Worm (Caenorhabditis elegans) whole organism, L1 larva: ENCODE data around the gene prx-1.

Experiments
- isw-1 ChIP-seq: fragments of 200-800 bp; sonication (Bioruptor generic); IDR thresholded peaks from 2 replicates; pipeline ENCODE4 v1.3.6; 2022; ENCODE audit warnings: missing genetic modification characterization, missing compliant biosample characterization
- lin-39 ChIP-seq: fragments of 150-350 bp; optimal IDR thresholded peaks from 2 replicates; lab custom pipeline; 2014; ENCODE audit warnings: missing biosample characterization, missing genetic modification reagents, missing genetic modification characterization
- mdl-1 ChIP-seq, 2 experiments: fragments of 150-350 bp; optimal IDR thresholded peaks; 2 replicates each; lab custom pipeline; 2014 to 2017; ENCODE audit warnings: missing biosample characterization in 2 of 2, missing genetic modification characterization in 2 of 2, inconsistent platforms in 1 of 2
- nhr-28 ChIP-seq: fragments of 150-350 bp; optimal IDR thresholded peaks from 2 replicates; lab custom pipeline; 2014; ENCODE audit warnings: missing biosample characterization, missing genetic modification characterization
- snpc-4 ChIP-seq: fragments of 150-350 bp; optimal IDR thresholded peaks from 2 replicates; lab custom pipeline; 2014; ENCODE audit warnings: missing biosample characterization, missing genetic modification characterization
- unc-130 ChIP-seq: fragments of 150-350 bp; optimal IDR thresholded peaks from 2 replicates; lab custom pipeline; 2017; ENCODE audit warnings: missing biosample characterization, missing genetic modification characterization, inconsistent platforms

- TF ChIP-seq lin-39 (tag; lab: Kevin White, UChicago), result no peak
- no peak for TF ChIP-seq snpc-4
- TF ChIP-seq nhr-28 (tag; lab: Kevin White, UChicago), result no peak
- TF ChIP-seq isw-1, result no peak
- TF ChIP-seq mdl-1 (tag; optimal IDR thresholded peaks at IDR 0.05; lab: Kevin White, UChicago), result no peak
- TF ChIP-seq unc-130 (tag; lab: Kevin White, UChicago), result no peak
These were observed 21.9 kb downstream of the prx-1 start for ce11 chrX:14335621-14336020.
